Fruit fly (Drosophila melanogaster): ENCODE data around the gene CG18754.
A peak's percentile ranks its signal among the peaks of the same experiment; 100 is the strongest.

The CG18754 gene

dm6 chr3R:23683757-23684156 lies at the start of gene CG18754:
Gene CG18754, plus strand, starts transcription at chr3R:23684057.
- no peak for TF ChIP-seq CG11617 (GFP tag; optimal IDR thresholded peaks at IDR 0.05)
- no peak for TF ChIP-seq CG7045 (GFP tag; optimal IDR thresholded peaks at IDR 0.05)
- TF ChIP-seq ovo (GFP tag; optimal IDR thresholded peaks at IDR 0.05): no peak
- TF ChIP-seq CG33017 (tag; optimal IDR thresholded peaks at IDR 0.05): no peak
- TF ChIP-seq tj (GFP tag; optimal IDR thresholded peaks at IDR 0.05): no peak
- TF ChIP-seq Crg-1 (GFP tag; optimal IDR thresholded peaks at IDR 0.05): no peak
- no peak for TF ChIP-seq Hr96 (GFP tag; optimal IDR thresholded peaks at IDR 0.05)
- no peak for TF ChIP-seq Clk (GFP tag; optimal IDR thresholded peaks at IDR 0.05)
- TF ChIP-seq cic (GFP tag; optimal IDR thresholded peaks at IDR 0.05): no peak
- TF ChIP-seq CG5204 (GFP tag; optimal IDR thresholded peaks at IDR 0.05): no peak
- TF ChIP-seq Mnt (GFP tag; optimal IDR thresholded peaks at IDR 0.05): no peak
- TF ChIP-seq CG14711 (tag; optimal IDR thresholded peaks at IDR 0.05): no peak
- TF ChIP-seq kay (GFP tag; ENCODE audit: borderline replicate concordance): no peak
- no peak for TF ChIP-seq toe (GFP tag; optimal IDR thresholded peaks at IDR 0.05)

dm6 chr3R:23634789-23635188 lies 49.1 kb upstream of the CG18754 start:
- TF ChIP-seq kay (GFP tag; ENCODE audit: borderline replicate concordance) (no peak), Mnt (GFP tag; optimal IDR thresholded peaks at IDR 0.05) (no peak), Crg-1 (GFP tag; optimal IDR thresholded peaks at IDR 0.05) (no peak)

dm6 chr3R:23637277-23637676 lies 46.6 kb upstream of the CG18754 start:
- TF ChIP-seq Crg-1 (GFP tag; optimal IDR thresholded peaks at IDR 0.05) (no peak), Hr96 (GFP tag; optimal IDR thresholded peaks at IDR 0.05) (no peak), bab1 (GFP tag; optimal IDR thresholded peaks at IDR 0.05) (no peak), kay (GFP tag; ENCODE audit: borderline replicate concordance) (no peak), ovo (GFP tag; optimal IDR thresholded peaks at IDR 0.05) (no peak), CG11617 (GFP tag; optimal IDR thresholded peaks at IDR 0.05) (no peak), cnc (optimal IDR thresholded peaks at IDR 0.05) (no peak), pad (GFP tag; optimal IDR thresholded peaks at IDR 0.05) (no peak), Clk (GFP tag; optimal IDR thresholded peaks at IDR 0.05) (no peak), toe (GFP tag; optimal IDR thresholded peaks at IDR 0.05) (no peak), CG7101 (tag; optimal IDR thresholded peaks at IDR 0.05) (no peak), CG33017 (tag; optimal IDR thresholded peaks at IDR 0.05) (no peak), CG14711 (tag; optimal IDR thresholded peaks at IDR 0.05) (no peak), CG12768 (GFP tag; optimal IDR thresholded peaks at IDR 0.05) (no peak), Mnt (GFP tag; optimal IDR thresholded peaks at IDR 0.05) (no peak), cic (GFP tag; optimal IDR thresholded peaks at IDR 0.05) (no peak), CG5204 (GFP tag; optimal IDR thresholded peaks at IDR 0.05) (no peak), CG7045 (GFP tag; optimal IDR thresholded peaks at IDR 0.05) (no peak), CG1620 (GFP tag; optimal IDR thresholded peaks at IDR 0.05) (no peak)

dm6 chr3R:23638351-23638750 lies 45.5 kb upstream of the CG18754 start:
- TF ChIP-seq kay (GFP tag; ENCODE audit: borderline replicate concordance) (peak; percentile 5), Clk (GFP tag; optimal IDR thresholded peaks at IDR 0.05) (no peak)

- TF ChIP-seq cnc (optimal IDR thresholded peaks at IDR 0.05) (no peak), pad (GFP tag; optimal IDR thresholded peaks at IDR 0.05) (no peak), CG7101 (tag; optimal IDR thresholded peaks at IDR 0.05) (no peak), CG5204 (GFP tag; optimal IDR thresholded peaks at IDR 0.05) (no peak), cic (GFP tag; optimal IDR thresholded peaks at IDR 0.05) (no peak), CG33017 (tag; optimal IDR thresholded peaks at IDR 0.05) (no peak), bab1 (GFP tag; optimal IDR thresholded peaks at IDR 0.05) (no peak), Clk (GFP tag; optimal IDR thresholded peaks at IDR 0.05) (no peak), CG11617 (GFP tag; optimal IDR thresholded peaks at IDR 0.05) (no peak), CG12768 (GFP tag; optimal IDR thresholded peaks at IDR 0.05) (no peak)
These were observed 44.3 kb upstream of the CG18754 start for dm6 chr3R:23639583-23639982.

dm6 chr3R:23642836-23643235 lies 41.0 kb upstream of the CG18754 start:
- no peak for TF ChIP-seq CG12768 (GFP tag; optimal IDR thresholded peaks at IDR 0.05)
- TF ChIP-seq CG33017 (tag; optimal IDR thresholded peaks at IDR 0.05): no peak
- no peak for TF ChIP-seq Crg-1 (GFP tag; optimal IDR thresholded peaks at IDR 0.05)
- no peak for TF ChIP-seq CG1620 (GFP tag; optimal IDR thresholded peaks at IDR 0.05)

dm6 chr3R:23646183-23646582 lies 37.7 kb upstream of the CG18754 start:
- TF ChIP-seq CG14711 (tag; optimal IDR thresholded peaks at IDR 0.05) (peak; percentile 25), CG7045 (GFP tag; optimal IDR thresholded peaks at IDR 0.05) (no peak)

- no peak for TF ChIP-seq CG12768 (GFP tag; optimal IDR thresholded peaks at IDR 0.05)
- TF ChIP-seq ovo (GFP tag; optimal IDR thresholded peaks at IDR 0.05): no peak
- TF ChIP-seq CG7045 (GFP tag; optimal IDR thresholded peaks at IDR 0.05): no peak
- no peak for TF ChIP-seq tj (GFP tag; optimal IDR thresholded peaks at IDR 0.05)
- TF ChIP-seq Clk (GFP tag; optimal IDR thresholded peaks at IDR 0.05): no peak
- no peak for TF ChIP-seq CG1620 (GFP tag; optimal IDR thresholded peaks at IDR 0.05)
- TF ChIP-seq CG7101 (tag; optimal IDR thresholded peaks at IDR 0.05): no peak
- TF ChIP-seq cnc (optimal IDR thresholded peaks at IDR 0.05): no peak
These were observed 34.0 kb upstream of the CG18754 start for dm6 chr3R:23649831-23650230.

All from whole organism, adult.